Worm (Caenorhabditis elegans): ENCODE results near the gene F56A11.5.
A peak's percentile ranks its signal among the peaks of the same experiment; 100 is the strongest.

The F56A11.5 gene

DNA sequence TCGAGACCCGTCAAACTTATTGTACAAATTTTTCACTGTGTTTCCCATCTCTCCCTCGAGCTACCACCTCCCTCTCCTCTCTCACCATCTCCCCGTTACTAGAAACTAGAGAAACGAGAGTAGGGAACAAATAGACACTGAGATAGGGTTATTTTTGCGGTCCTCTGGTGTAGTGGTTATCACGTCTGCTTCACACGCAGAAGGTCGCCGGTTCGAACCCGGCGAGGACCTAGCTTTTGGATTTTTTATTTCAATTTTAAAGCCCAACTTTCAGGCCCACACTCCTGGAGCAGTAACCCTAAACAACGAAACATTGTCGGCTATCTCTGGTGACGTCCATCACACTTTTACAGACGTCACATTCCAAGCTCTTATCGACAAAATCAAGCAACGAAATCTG is 49.7 kb upstream of the F56A11.5 start (continued):
- no peak for TF ChIP-seq attf-6 (GFP tag; IDR thresholded peaks at IDR 0.05)
- TF ChIP-seq ztf-28 (GFP tag; IDR thresholded peaks at IDR 0.05): no peak
- TF ChIP-seq aptf-2 (GFP tag; conservative IDR thresholded peaks at IDR 0.05): peak; percentile 20; the same call in 1 of the 2 replicates
- TF ChIP-seq madf-3 (GFP tag; IDR thresholded peaks at IDR 0.05): no peak
- no peak for TF ChIP-seq mel-28 (tag; optimal IDR thresholded peaks at IDR 0.05; ENCODE audit: borderline replicate concordance)
- TF ChIP-seq athp-1 (tag; optimal IDR thresholded peaks at IDR 0.05): no peak
- no peak for TF ChIP-seq lin-40 (tag; optimal IDR thresholded peaks at IDR 0.05)
- TF ChIP-seq F57A8.1 (GFP tag; optimal IDR thresholded peaks at IDR 0.05): no peak
- peak; percentile 70 for TF ChIP-seq hmg-1.2 (GFP tag; IDR thresholded peaks at IDR 0.05)
- TF ChIP-seq ceh-100 (GFP tag; IDR thresholded peaks at IDR 0.05): 0 out of 2 replicates have a peak, but pooled peaks have one; percentile 26
- no peak for TF ChIP-seq hrde-1 (tag; optimal IDR thresholded peaks at IDR 0.05; ENCODE audit: borderline replicate concordance)
- peak; percentile 61 for TF ChIP-seq nhr-90 (tag; optimal IDR thresholded peaks at IDR 0.05)
- TF ChIP-seq dpl-1 (GFP tag; optimal IDR thresholded peaks at IDR 0.05): no peak
- no peak for TF ChIP-seq unc-62 (GFP tag; optimal IDR thresholded peaks at IDR 0.05)
- peak; percentile 32 for TF ChIP-seq snpc-1.3 (tag; optimal IDR thresholded peaks at IDR 0.05; ENCODE audit: insufficient read depth)
- peak; percentile 82; the same call in 1 of the 2 replicates for TF ChIP-seq aptf-3 (GFP tag; IDR thresholded peaks at IDR 0.05)
- no peak for TF ChIP-seq nhr-27 (tag; optimal IDR thresholded peaks at IDR 0.05)
- no peak for TF ChIP-seq hsf-1 (GFP tag; IDR thresholded peaks at IDR 0.05)
- no peak for TF ChIP-seq sea-2 (GFP tag; IDR thresholded peaks at IDR 0.05)
- peak; percentile 50 for TF ChIP-seq die-1 (tag; optimal IDR thresholded peaks at IDR 0.05)
- peak; percentile 58 for TF ChIP-seq mcd-1 (GFP tag; IDR thresholded peaks at IDR 0.05)
- TF ChIP-seq atf-7 (tag; optimal IDR thresholded peaks at IDR 0.05): peak; percentile 9
- TF ChIP-seq madf-10 (tag; optimal IDR thresholded peaks at IDR 0.05): peak; percentile 44
- no peak for TF ChIP-seq F49E8.2 (tag; optimal IDR thresholded peaks at IDR 0.05; ENCODE audit: insufficient read depth)
- TF ChIP-seq rpc-1 (optimal IDR thresholded peaks at IDR 0.05): peak; percentile 87
- peak; percentile 84 for TF ChIP-seq rpc-1 (tag; optimal IDR thresholded peaks at IDR 0.05)
- TF ChIP-seq egrh-3 (GFP tag; IDR thresholded peaks at IDR 0.05): no peak
- no peak for TF ChIP-seq Y53F4B.3 (GFP tag; IDR thresholded peaks at IDR 0.05)
- no peak for TF ChIP-seq ama-1 (optimal IDR thresholded peaks at IDR 0.05)
- peak; percentile 17 to 64 for TF ChIP-seq ama-1 (GFP tag; optimal IDR thresholded peaks at IDR 0.05)
- no peak for TF ChIP-seq attf-3 (GFP tag; conservative IDR thresholded peaks at IDR 0.05)
- peak; percentile 45 for TF ChIP-seq hlh-12 (tag; optimal IDR thresholded peaks at IDR 0.05)
- TF ChIP-seq ZK185.1 (tag; optimal IDR thresholded peaks at IDR 0.05; ENCODE audit: poor library complexity, severe bottlenecking): no peak

- TF ChIP-seq nhr-80 (tag; optimal IDR thresholded peaks at IDR 0.05) (no peak), xnd-1 (tag; optimal IDR thresholded peaks at IDR 0.05) (no peak), repo-1 (tag; optimal IDR thresholded peaks at IDR 0.05) (no peak), ceh-79 (tag; optimal IDR thresholded peaks at IDR 0.05) (no peak), hlh-12 (tag; optimal IDR thresholded peaks at IDR 0.05) (no peak), rpc-1 (optimal IDR thresholded peaks at IDR 0.05) (no peak), rpc-1 (tag; optimal IDR thresholded peaks at IDR 0.05) (no peak), C06A6.2 (GFP tag; conservative IDR thresholded peaks at IDR 0.05) (no peak), lin-35 (GFP tag; optimal IDR thresholded peaks at IDR 0.05) (no peak), dpff-1 (tag; optimal IDR thresholded peaks at IDR 0.05) (no peak), cebp-2 (GFP tag; IDR thresholded peaks at IDR 0.05) (no peak), chd-7 (tag; optimal IDR thresholded peaks at IDR 0.05) (no peak), F55B11.4 (tag; optimal IDR thresholded peaks at IDR 0.05; ENCODE audit: borderline replicate concordance, insufficient read depth) (no peak), lir-1 (GFP tag; conservative IDR thresholded peaks at IDR 0.05) (no peak), lin-40 (tag; optimal IDR thresholded peaks at IDR 0.05) (no peak), lin-54 (GFP tag; optimal IDR thresholded peaks at IDR 0.05) (no peak), ama-1 (optimal IDR thresholded peaks at IDR 0.05) (no peak), ama-1 (GFP tag; optimal IDR thresholded peaks at IDR 0.05) (no peak), ztf-22 (GFP tag; optimal IDR thresholded peaks at IDR 0.05) (no peak), egl-44 (GFP tag; IDR thresholded peaks at IDR 0.05) (no peak)
Measured at ce11 chrIV:619766-620165, 49.1 kb upstream of the F56A11.5 start.
